Fruit fly (Drosophila melanogaster) whole organism, embryonic: ENCODE results near the gene CG33111.
A peak's percentile ranks its signal among the peaks of the same experiment; 100 is the strongest.

ENCODE experiments used
- Abd-B ChIP-seq: fragments of 200-800 bp; sonication (Bioruptor generic); optimal IDR thresholded peaks from 2 replicates; lab custom pipeline; 2018; ENCODE audit warnings: missing biosample characterization, mild to moderate bottlenecking, missing genetic modification characterization, moderate library complexity
- Atf-2 ChIP-seq: fragments of 200-800 bp; sonication (Bioruptor generic); optimal IDR thresholded peaks from 2 replicates; lab custom pipeline; 2016; ENCODE audit warnings: missing biosample characterization, missing genetic modification characterization
- BEAF-32 ChIP-seq: fragments of 200-800 bp; sonication (Bioruptor generic); optimal IDR thresholded peaks from 3 replicates; lab custom pipeline; 2017; ENCODE audit warnings: missing biosample characterization, missing genetic modification characterization, mild to moderate bottlenecking, moderate library complexity, missing genetic modification reagents
- CG10431 ChIP-seq: fragments of 200-800 bp; sonication (Bioruptor generic); optimal IDR thresholded peaks from 3 replicates; lab custom pipeline; 2018; ENCODE audit warnings: missing biosample characterization, mild to moderate bottlenecking, missing genetic modification characterization
- CG10654 ChIP-seq: fragments of 200-800 bp; sonication (Bioruptor generic); optimal IDR thresholded peaks from 2 replicates; lab custom pipeline; 2016; ENCODE audit warnings: missing biosample characterization, missing genetic modification characterization
- CG11560 ChIP-seq: fragments of 200-800 bp; sonication (Bioruptor generic); IDR thresholded peaks from 3 replicates; pipeline ENCODE4 v1.3.6; 2022; ENCODE audit warnings: missing biosample characterization, missing genetic modification characterization
- CG12659 ChIP-seq: fragments of 200-800 bp; sonication (Bioruptor generic); optimal IDR thresholded peaks from 3 replicates; lab custom pipeline; 2017; ENCODE audit warnings: mild to moderate bottlenecking, missing biosample characterization, missing genetic modification reagents, missing genetic modification characterization
- CG12744 ChIP-seq: fragments of 200-800 bp; sonication (Bioruptor generic); optimal IDR thresholded peaks from 2 replicates; lab custom pipeline; 2016; ENCODE audit warnings: missing biosample characterization, missing genetic modification characterization
- CG14014 ChIP-seq: fragments of 200-800 bp; sonication (Bioruptor generic); IDR thresholded peaks from 2 replicates; pipeline ENCODE4 v1.3.6; 2022; ENCODE audit warnings: missing biosample characterization, missing genetic modification characterization
- CG14710 ChIP-seq: fragments of 200-800 bp; sonication (Bioruptor generic); optimal IDR thresholded peaks from 3 replicates; lab custom pipeline; 2019; ENCODE audit warnings: missing biosample characterization, mild to moderate bottlenecking, missing genetic modification characterization, moderate library complexity
- CG17186 ChIP-seq: fragments of 200-800 bp; sonication (Bioruptor generic); optimal IDR thresholded peaks from 3 replicates; lab custom pipeline; 2017; ENCODE audit warnings: missing biosample characterization, missing genetic modification reagents, missing genetic modification characterization
- CG17612 ChIP-seq: fragments of 200-800 bp; sonication (Bioruptor generic); IDR thresholded peaks from 2 replicates; pipeline ENCODE4 v1.3.6; 2022; ENCODE audit warnings: missing biosample characterization, missing genetic modification characterization
- CG1832 ChIP-seq: fragments of 200-800 bp; sonication (Bioruptor generic); optimal IDR thresholded peaks from 2 replicates; lab custom pipeline; 2017; ENCODE audit warnings: missing biosample characterization, mild to moderate bottlenecking, missing genetic modification characterization, inconsistent platforms
- CG3838 ChIP-seq: fragments of 200-800 bp; sonication (Bioruptor generic); optimal IDR thresholded peaks from 3 replicates; lab custom pipeline; 2016; ENCODE audit warnings: missing biosample characterization, missing genetic modification characterization
- CG6272 ChIP-seq: fragments of 200-800 bp; sonication (Bioruptor generic); IDR thresholded peaks from 2 replicates; pipeline ENCODE4 v1.3.6; 2022; ENCODE audit warnings: missing biosample characterization, missing genetic modification characterization
- CG6654 ChIP-seq: fragments of 200-800 bp; sonication (Bioruptor generic); optimal IDR thresholded peaks from 2 replicates; lab custom pipeline; 2017; ENCODE audit warnings: missing biosample characterization, mild to moderate bottlenecking, missing genetic modification characterization
- CG6683 ChIP-seq: fragments of 200-800 bp; sonication (Bioruptor generic); optimal IDR thresholded peaks from 2 replicates; lab custom pipeline; 2017; ENCODE audit warnings: missing biosample characterization, mild to moderate bottlenecking, missing genetic modification characterization, missing genetic modification reagents
- CG8924 ChIP-seq: fragments of 200-800 bp; optimal IDR thresholded peaks from 3 replicates; lab custom pipeline; 2019; ENCODE audit warnings: missing biosample characterization, mild to moderate bottlenecking, missing genetic modification characterization, moderate library complexity
- Dek ChIP-seq: fragments of 200-800 bp; sonication (Bioruptor generic); optimal IDR thresholded peaks from 3 replicates; lab custom pipeline; 2019; ENCODE audit warnings: missing biosample characterization, mild to moderate bottlenecking, missing genetic modification characterization, moderate library complexity
- Dip2 ChIP-seq: fragments of 200-800 bp; sonication (Bioruptor generic); IDR thresholded peaks from 2 replicates; pipeline ENCODE4 v1.3.6; 2022; ENCODE audit warnings: missing biosample characterization, missing genetic modification characterization
- Ets97D ChIP-seq: fragments of 200-800 bp; sonication (Bioruptor generic); optimal IDR thresholded peaks from 3 replicates; lab custom pipeline; 2016; ENCODE audit warnings: missing biosample characterization, missing genetic modification characterization
- Fer2 ChIP-seq: fragments of 200-800 bp; sonication (Bioruptor generic); optimal IDR thresholded peaks from 2 replicates; lab custom pipeline; 2018; ENCODE audit warnings: missing biosample characterization, mild to moderate bottlenecking, missing genetic modification characterization, moderate library complexity
- GATAe ChIP-seq: fragments of 200-800 bp; sonication (Bioruptor generic); conservative IDR thresholded peaks from 2 replicates; pipeline ENCODE4 v1.3.6; 2022; ENCODE audit warnings: missing biosample characterization, missing genetic modification characterization
- HmgD ChIP-seq: fragments of 200-800 bp; sonication (Bioruptor generic); optimal IDR thresholded peaks from 3 replicates; lab custom pipeline; 2016; ENCODE audit warnings: missing biosample characterization, missing genetic modification characterization
- Hmx ChIP-seq: fragments of 200-800 bp; sonication (Bioruptor generic); optimal IDR thresholded peaks from 2 replicates; lab custom pipeline; 2016; ENCODE audit warnings: missing biosample characterization, missing genetic modification characterization
- Lim3 ChIP-seq: fragments of 200-800 bp; sonication (Bioruptor generic); IDR thresholded peaks from 2 replicates; pipeline ENCODE4 v1.3.6; 2022; ENCODE audit warnings: missing biosample characterization, missing genetic modification characterization
- Lpt ChIP-seq: fragments of >200 bp; optimal IDR thresholded peaks from 2 replicates; lab custom pipeline; 2018; ENCODE audit warnings: missing biosample characterization, missing genetic modification characterization
- NC2β ChIP-seq: fragments of 200-800 bp; sonication (Bioruptor generic); optimal IDR thresholded peaks from 2 replicates; lab custom pipeline; 2016; ENCODE audit warnings: missing biosample characterization, missing genetic modification characterization
- PHDP ChIP-seq: fragments of 200-800 bp; sonication (Bioruptor generic); optimal IDR thresholded peaks from 3 replicates; lab custom pipeline; 2018; ENCODE audit warnings: missing biosample characterization, mild to moderate bottlenecking, missing genetic modification characterization, moderate library complexity
- Ptx1 ChIP-seq: fragments of 200-800 bp; sonication (Bioruptor generic); IDR thresholded peaks from 2 replicates; pipeline ENCODE4 v1.3.6; 2022; ENCODE audit warnings: missing biosample characterization, missing genetic modification characterization
- Ravus ChIP-seq: fragments of 200-800 bp; sonication (Bioruptor generic); IDR thresholded peaks from 2 replicates; pipeline ENCODE4 v1.3.6; 2022; ENCODE audit warnings: missing biosample characterization, missing genetic modification characterization
- Sin3A ChIP-seq: fragments of >200 bp; optimal IDR thresholded peaks from 2 replicates; lab custom pipeline; 2018
- Six4 ChIP-seq: fragments of 200-800 bp; sonication (Bioruptor generic); optimal IDR thresholded peaks from 2 replicates; lab custom pipeline; 2016; ENCODE audit warnings: missing biosample characterization, missing genetic modification characterization
- Xbp1 ChIP-seq: fragments of 200-800 bp; sonication (Bioruptor generic); optimal IDR thresholded peaks from 3 replicates; lab custom pipeline; 2016; ENCODE audit warnings: missing biosample characterization, mild to moderate bottlenecking, missing genetic modification characterization
- bigmax ChIP-seq: fragments of 200-800 bp; sonication (Bioruptor generic); optimal IDR thresholded peaks from 2 replicates; lab custom pipeline; 2018; ENCODE audit warnings: missing biosample characterization, mild to moderate bottlenecking, missing genetic modification characterization
- br ChIP-seq: fragments of >200 bp; optimal IDR thresholded peaks from 2 replicates; lab custom pipeline; 2017
- caup ChIP-seq: fragments of 200-800 bp; sonication (Bioruptor generic); optimal IDR thresholded peaks from 3 replicates; lab custom pipeline; 2017; ENCODE audit warnings: missing biosample characterization, mild to moderate bottlenecking, missing genetic modification characterization, moderate library complexity; ENCODE audit not compliant: severe bottlenecking
- corto ChIP-seq: fragments of 200-800 bp; sonication (Bioruptor generic); optimal IDR thresholded peaks from 2 replicates; lab custom pipeline; 2016; ENCODE audit warnings: missing biosample characterization, mild to moderate bottlenecking, missing genetic modification characterization, moderate library complexity
- cwo ChIP-seq: fragments of 200-800 bp; sonication (Bioruptor generic); optimal IDR thresholded peaks from 3 replicates; lab custom pipeline; 2017; ENCODE audit warnings: missing biosample characterization, missing genetic modification characterization, mild to moderate bottlenecking, moderate library complexity, missing genetic modification reagents
- danr ChIP-seq: fragments of 200-800 bp; sonication (Bioruptor generic); IDR thresholded peaks from 2 replicates; pipeline ENCODE4 v1.3.6; 2022; ENCODE audit warnings: missing biosample characterization, missing genetic modification characterization
- dimm ChIP-seq: fragments of 200-800 bp; sonication (Bioruptor generic); IDR thresholded peaks from 2 replicates; pipeline ENCODE4 v1.3.6; 2022; ENCODE audit warnings: missing biosample characterization, missing genetic modification characterization
- lab ChIP-seq: fragments of 200-800 bp; sonication (Bioruptor generic); optimal IDR thresholded peaks from 3 replicates; lab custom pipeline; 2017; ENCODE audit warnings: missing biosample characterization, missing genetic modification characterization, mild to moderate bottlenecking, moderate library complexity, missing genetic modification reagents
- lola ChIP-seq, 3 experiments: fragments of >200 bp in 2 of 3; fragments of 200-800 bp in 1 of 3; sonication (Bioruptor generic) in 1 of 3; optimal IDR thresholded peaks; 2 replicates each; lab custom pipeline; 2017 to 2019; ENCODE audit warnings: missing biosample characterization in 3 of 3, missing genetic modification characterization in 3 of 3, mild to moderate bottlenecking in 1 of 3, moderate library complexity in 1 of 3
- nerfin-1 ChIP-seq: fragments of 200-800 bp; sonication (Bioruptor generic); optimal IDR thresholded peaks from 3 replicates; lab custom pipeline; 2019; ENCODE audit warnings: missing biosample characterization, mild to moderate bottlenecking, missing genetic modification characterization, moderate library complexity
- phol ChIP-seq: fragments of 200-800 bp; sonication (Bioruptor generic); optimal IDR thresholded peaks from 3 replicates; lab custom pipeline; 2018; ENCODE audit warnings: missing biosample characterization, mild to moderate bottlenecking, missing genetic modification characterization, moderate library complexity
- sim ChIP-seq: fragments of 200-800 bp; sonication (Bioruptor generic); IDR thresholded peaks from 2 replicates; pipeline ENCODE4 v1.3.6; 2022; ENCODE audit warnings: missing biosample characterization, missing genetic modification characterization
- sna ChIP-seq: fragments of 200-800 bp; sonication (Bioruptor generic); IDR thresholded peaks from 2 replicates; pipeline ENCODE4 v1.3.6; 2022; ENCODE audit warnings: missing biosample characterization, missing genetic modification characterization; ENCODE audit not compliant: partially characterized antibody
- stc ChIP-seq: fragments of 200-800 bp; sonication (Bioruptor generic); IDR thresholded peaks from 2 replicates; pipeline ENCODE4 v1.3.6; 2022; ENCODE audit warnings: missing biosample characterization, missing genetic modification characterization
- sug ChIP-seq: fragments of 200-800 bp; optimal IDR thresholded peaks from 2 replicates; lab custom pipeline; 2019; ENCODE audit warnings: missing biosample characterization, mild to moderate bottlenecking, missing genetic modification characterization, moderate library complexity
- tap ChIP-seq: fragments of 200-800 bp; optimal IDR thresholded peaks from 3 replicates; lab custom pipeline; 2019; ENCODE audit warnings: missing biosample characterization, mild to moderate bottlenecking, missing genetic modification characterization, moderate library complexity
- unc-4 ChIP-seq: fragments of 200-800 bp; sonication (Bioruptor generic); IDR thresholded peaks from 2 replicates; pipeline ENCODE4 v1.3.6; 2022; ENCODE audit warnings: missing biosample characterization, missing genetic modification characterization; ENCODE audit not compliant: partially characterized antibody
- zen2 ChIP-seq: fragments of 200-800 bp; sonication (Bioruptor generic); IDR thresholded peaks from 3 replicates; pipeline ENCODE4 v1.3.6; 2022; ENCODE audit warnings: missing biosample characterization, missing genetic modification characterization; ENCODE audit not compliant: partially characterized antibody

CG33111 gene

dm6 chr3R:23763015-23763414 lies 56.0 kb downstream of the CG33111 start, which contains the start of gene udt (continued):
- TF ChIP-seq sna (GFP tag; lab: Robert Waterston, UW) (no peak), CG8924 (tag; lab: Kevin White, UChicago) (no peak), danr (no peak), nerfin-1 (tag; lab: Kevin White, UChicago) (no peak), GATAe (GFP tag; lab: Robert Waterston, UW) (no peak), Dek (tag; lab: Kevin White, UChicago) (no peak), dimm (GFP tag; lab: Robert Waterston, UW) (no peak), CG1832 (GFP tag; lab: Kevin White, UChicago) (no peak), Fer2 (tag; lab: Kevin White, UChicago) (no peak), stc (GFP tag; lab: Robert Waterston, UW) (no peak), CG17612 (GFP tag; lab: Robert Waterston, UW) (no peak), CG12744 (GFP tag; lab: Kevin White, UChicago) (no peak), Ets97D (GFP tag; lab: Kevin White, UChicago) (peak; percentile 6), corto (GFP tag; lab: Kevin White, UChicago) (no peak), HmgD (GFP tag; lab: Kevin White, UChicago) (no peak), PHDP (no peak), zen2 (no peak), br (lab: Kevin White, UChicago) (no peak), Abd-B (GFP tag; lab: Kevin White, UChicago) (peak; percentile 46), unc-4 (no peak), CG6272 (GFP tag; lab: Robert Waterston, UW) (no peak), caup (no peak), CG10431 (no peak), Hmx (GFP tag; lab: Kevin White, UChicago) (no peak), CG14014 (GFP tag; lab: Robert Waterston, UW) (no peak), CG14710 (tag; lab: Kevin White, UChicago) (peak; percentile 26), CG6683 (no peak), CG17186 (GFP tag; lab: Kevin White, UChicago) (no peak), sim (GFP tag; lab: Robert Waterston, UW) (no peak), Lpt (GFP tag; lab: Kevin White, UChicago) (no peak), BEAF-32 (peak; percentile 20), NC2β (GFP tag; lab: Kevin White, UChicago) (no peak), sug (tag; lab: Kevin White, UChicago) (no peak), lola (GFP tag; optimal IDR thresholded peaks at IDR 0.05; lab: Kevin White, UChicago) (no peak), CG10654 (GFP tag; lab: Kevin White, UChicago) (peak; percentile 6), Six4 (GFP tag; lab: Kevin White, UChicago) (no peak), CG12659 (GFP tag; lab: Kevin White, UChicago) (no peak), CG3838 (no peak), Sin3A (lab: Kevin White, UChicago) (no peak), bigmax (no peak), Xbp1 (no peak), Ravus (GFP tag; lab: Robert Waterston, UW) (no peak), lab (GFP tag; lab: Kevin White, UChicago) (peak; percentile 29), CG6654 (GFP tag; lab: Kevin White, UChicago) (no peak), cwo (GFP tag; lab: Kevin White, UChicago) (no peak), Lim3 (GFP tag; lab: Robert Waterston, UW) (no peak), Atf-2 (GFP tag; lab: Kevin White, UChicago) (no peak), CG11560 (tag; lab: Robert Waterston, UW) (no peak), tap (tag; lab: Kevin White, UChicago) (no peak), phol (tag; lab: Kevin White, UChicago) (peak; percentile 20), Ptx1 (GFP tag; lab: Robert Waterston, UW) (no peak), Dip2 (GFP tag; lab: Robert Waterston, UW) (no peak)
